Worm (Caenorhabditis elegans) whole organism, late embryonic: ENCODE data around the gene F35E12.10.

Experiments
- K02D7.2 ChIP-seq: sonication (generic microtip); optimal IDR thresholded peaks from 2 replicates; lab custom pipeline; 2017; ENCODE audit warnings: mild to moderate bottlenecking, missing genetic modification characterization, missing compliant biosample characterization
- T23F11.4 ChIP-seq: fragments of 200-800 bp; sonication (Bioruptor generic); optimal IDR thresholded peaks from 2 replicates; lab custom pipeline; 2018; ENCODE audit warnings: mild to moderate bottlenecking, missing genetic modification characterization, missing compliant biosample characterization
- ama-1 ChIP-seq: fragments of 150-350 bp; optimal IDR thresholded peaks from 2 replicates; lab custom pipeline; 2014
- ceh-18 ChIP-seq: sonication (generic microtip); optimal IDR thresholded peaks from 2 replicates; lab custom pipeline; 2016; ENCODE audit warnings: missing genetic modification characterization, missing compliant biosample characterization
- ceh-19 ChIP-seq: fragments of 200-800 bp; sonication (Bioruptor generic); optimal IDR thresholded peaks from 2 replicates; lab custom pipeline; 2018; ENCODE audit warnings: mild to moderate bottlenecking, missing genetic modification characterization, missing compliant biosample characterization
- ceh-2 ChIP-seq: sonication (generic microtip); optimal IDR thresholded peaks from 2 replicates; lab custom pipeline; 2016; ENCODE audit warnings: missing genotype, missing genetic modification characterization, missing compliant biosample characterization
- ceh-22 ChIP-seq: sonication (generic microtip); optimal IDR thresholded peaks from 2 replicates; lab custom pipeline; 2017; ENCODE audit warnings: missing biosample characterization, missing genetic modification characterization
- ceh-31 ChIP-seq: sonication (generic microtip); optimal IDR thresholded peaks from 2 replicates; lab custom pipeline; 2016; ENCODE audit warnings: missing genetic modification characterization, missing compliant biosample characterization
- ceh-34 ChIP-seq: sonication (generic microtip); optimal IDR thresholded peaks from 2 replicates; lab custom pipeline; 2016; ENCODE audit warnings: mild to moderate bottlenecking, missing genetic modification characterization, missing compliant biosample characterization
- ceh-45 ChIP-seq: fragments of 200-800 bp; sonication (Bioruptor generic); IDR thresholded peaks from 2 replicates; pipeline ENCODE4 v1.3.6; 2022; ENCODE audit warnings: missing genetic modification reagents, missing genetic modification characterization, missing compliant biosample characterization
- ceh-48 ChIP-seq: sonication (generic microtip); optimal IDR thresholded peaks from 2 replicates; lab custom pipeline; 2016; ENCODE audit warnings: missing genetic modification characterization, inconsistent platforms, missing compliant biosample characterization
- ceh-6 ChIP-seq: fragments of 200-800 bp; sonication (Bioruptor generic); optimal IDR thresholded peaks from 2 replicates; lab custom pipeline; 2018; ENCODE audit warnings: mild to moderate bottlenecking, missing genetic modification characterization, missing compliant biosample characterization
- che-1 ChIP-seq: sonication (generic microtip); optimal IDR thresholded peaks from 2 replicates; lab custom pipeline; 2016; ENCODE audit warnings: mild to moderate bottlenecking, missing genetic modification characterization, missing compliant biosample characterization
- dve-1 ChIP-seq: sonication (generic microtip); optimal IDR thresholded peaks from 2 replicates; lab custom pipeline; 2017; ENCODE audit warnings: antibody characterized with exemption, mild to moderate bottlenecking, missing genetic modification characterization, missing compliant biosample characterization
- elt-2 ChIP-seq: sonication (generic microtip); optimal IDR thresholded peaks from 2 replicates; lab custom pipeline; 2016; ENCODE audit warnings: missing genetic modification reagents, missing genetic modification characterization, missing compliant biosample characterization
- ets-4 ChIP-seq: sonication (generic microtip); optimal IDR thresholded peaks from 2 replicates; lab custom pipeline; 2016; ENCODE audit warnings: missing genetic modification characterization, missing compliant biosample characterization
- fkh-10 ChIP-seq: fragments of 150-350 bp; optimal IDR thresholded peaks from 2 replicates; lab custom pipeline; 2014; ENCODE audit warnings: missing biosample characterization, missing genetic modification reagents, missing genetic modification characterization
- hlh-15 ChIP-seq: sonication (generic microtip); optimal IDR thresholded peaks from 2 replicates; lab custom pipeline; 2016; ENCODE audit warnings: missing genetic modification characterization, missing compliant biosample characterization
- hlh-8 ChIP-seq: sonication (generic microtip); optimal IDR thresholded peaks from 2 replicates; lab custom pipeline; 2016; ENCODE audit warnings: missing genotype, missing genetic modification characterization, missing compliant biosample characterization
- lim-6 ChIP-seq: sonication (generic microtip); optimal IDR thresholded peaks from 2 replicates; lab custom pipeline; 2016; ENCODE audit warnings: missing genetic modification characterization, missing compliant biosample characterization
- madf-2 ChIP-seq: sonication (generic microtip); optimal IDR thresholded peaks from 2 replicates; lab custom pipeline; 2017; ENCODE audit warnings: missing genetic modification characterization, missing compliant biosample characterization
- mec-3 ChIP-seq: sonication (generic microtip); optimal IDR thresholded peaks from 2 replicates; lab custom pipeline; 2016; ENCODE audit warnings: borderline replicate concordance, missing genetic modification characterization, missing compliant biosample characterization
- nfya-1 ChIP-seq: sonication (generic microtip); optimal IDR thresholded peaks from 2 replicates; lab custom pipeline; 2017; ENCODE audit warnings: missing genetic modification characterization, mild to moderate bottlenecking, missing compliant biosample characterization, antibody characterized with exemption, moderate library complexity
- pag-3 ChIP-seq: sonication (generic microtip); optimal IDR thresholded peaks from 2 replicates; lab custom pipeline; 2016; ENCODE audit warnings: missing compliant biosample characterization, missing genetic modification characterization, borderline replicate concordance
- pat-9 ChIP-seq: fragments of 200-800 bp; sonication (Bioruptor generic); optimal IDR thresholded peaks from 2 replicates; lab custom pipeline; 2018; ENCODE audit warnings: mild to moderate bottlenecking, missing genetic modification characterization, moderate library complexity, missing compliant biosample characterization
- pros-1 ChIP-seq: fragments of 150-350 bp; optimal IDR thresholded peaks from 2 replicates; lab custom pipeline; 2014; ENCODE audit warnings: missing biosample characterization, missing genetic modification reagents, missing genetic modification characterization
- ref-2 ChIP-seq: sonication (generic microtip); optimal IDR thresholded peaks from 2 replicates; lab custom pipeline; 2016; ENCODE audit warnings: missing genetic modification characterization, missing compliant biosample characterization
- rnt-1 ChIP-seq: sonication (generic microtip); optimal IDR thresholded peaks from 2 replicates; lab custom pipeline; 2016; ENCODE audit warnings: missing genetic modification characterization, missing compliant biosample characterization
- sox-4 ChIP-seq: sonication (generic microtip); optimal IDR thresholded peaks from 2 replicates; lab custom pipeline; 2017; ENCODE audit warnings: mild to moderate bottlenecking, missing genetic modification characterization, inconsistent platforms, missing compliant biosample characterization
- ttx-3 ChIP-seq: sonication (generic microtip); optimal IDR thresholded peaks from 2 replicates; lab custom pipeline; 2016; ENCODE audit warnings: missing genetic modification reagents, missing genetic modification characterization, missing compliant biosample characterization
- unc-3 ChIP-seq, 2 experiments: fragments of 200-800 bp in 1 of 2; sonication (Bioruptor generic) in 1 of 2; sonication (generic microtip) in 1 of 2; conservative IDR thresholded peaks in 1 of 2; optimal IDR thresholded peaks in 1 of 2; 2 replicates each; pipeline versions ENCODE4 v1.3.6 to Lab custom; 2016 to 2022; ENCODE audit warnings: missing compliant biosample characterization in 2 of 2, missing genetic modification characterization in 2 of 2, missing genetic modification reagents in 1 of 2
- unc-42 ChIP-seq: sonication (generic microtip); optimal IDR thresholded peaks from 2 replicates; lab custom pipeline; 2016; ENCODE audit warnings: missing genotype, missing genetic modification characterization, missing compliant biosample characterization
- unc-55 ChIP-seq: sonication (generic microtip); optimal IDR thresholded peaks from 2 replicates; lab custom pipeline; 2017; ENCODE audit warnings: missing biosample characterization, missing genetic modification reagents, missing genetic modification characterization
- zip-5 ChIP-seq: sonication (generic microtip); optimal IDR thresholded peaks from 2 replicates; lab custom pipeline; 2016; ENCODE audit warnings: missing genetic modification characterization, missing compliant biosample characterization
- ztf-16 ChIP-seq: sonication (generic microtip); optimal IDR thresholded peaks from 2 replicates; lab custom pipeline; 2017; ENCODE audit warnings: missing genetic modification characterization, missing compliant biosample characterization

F35E12.10 gene

ce11 chrV:13739901-13740300, 8.7 kb downstream of the F35E12.10 start:
- TF ChIP-seq ceh-31 (tag; lab: Kevin White, UChicago) (no peak), T23F11.4 (GFP tag; lab: Kevin White, UChicago) (no peak), ceh-19 (GFP tag; lab: Kevin White, UChicago) (no peak), mec-3 (tag; lab: Kevin White, UChicago) (no peak), fkh-10 (GFP tag; lab: Kevin White, UChicago) (no peak), unc-3 (GFP tag; conservative IDR thresholded peaks at IDR 0.05; lab: Robert Waterston, UW) (no peak), unc-3 (tag; optimal IDR thresholded peaks at IDR 0.05; lab: Kevin White, UChicago) (no peak), nfya-1 (no peak), hlh-8 (tag; lab: Kevin White, UChicago) (no peak), elt-2 (tag; lab: Kevin White, UChicago) (no peak), zip-5 (tag; lab: Kevin White, UChicago) (no peak), ztf-16 (tag; lab: Kevin White, UChicago) (no peak), ref-2 (tag; lab: Kevin White, UChicago) (no peak), ceh-6 (GFP tag; lab: Kevin White, UChicago) (no peak), ttx-3 (no peak), unc-55 (no peak), rnt-1 (tag; lab: Kevin White, UChicago) (no peak), madf-2 (tag; lab: Kevin White, UChicago) (no peak), K02D7.2 (tag; lab: Kevin White, UChicago) (no peak), ceh-18 (no peak), ama-1 (lab: Kevin White, UChicago) (no peak)

DNA sequence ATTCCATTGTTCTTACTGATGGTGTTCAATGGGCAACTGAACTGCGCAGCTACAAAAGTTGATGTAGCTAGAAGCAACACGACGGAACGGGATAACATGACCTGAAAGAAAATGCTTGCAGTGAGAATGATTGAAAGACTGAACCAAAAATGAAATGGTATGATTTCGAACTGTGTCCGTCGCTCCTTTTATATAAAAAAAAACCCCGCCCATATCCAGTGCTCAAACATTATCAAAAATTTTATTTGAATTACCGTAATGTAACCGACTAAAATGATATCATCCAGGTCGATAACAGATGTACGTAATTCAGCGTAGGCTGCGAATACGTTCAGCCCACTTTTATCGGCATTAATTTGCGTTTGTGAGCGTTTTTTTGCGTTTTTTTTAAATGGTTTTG, 10.2 kb downstream of the F35E12.10 start, which contains the start of gene irg-5:
TSS of gene irg-5 (minus strand) at position 101 of the 400 bp plus-strand sequence.
- TF ChIP-seq lim-6 (tag; lab: Kevin White, UChicago) (no peak), fkh-10 (GFP tag; lab: Kevin White, UChicago) (no peak)

ce11 chrV:13736147-13736546, 12.4 kb downstream of the F35E12.10 start, which contains the start of gene F35E12.6:
F35E12.6 (minus strand) TSS chrV:13736247.
- TF ChIP-seq ceh-22 (tag; lab: Kevin White, UChicago) (no peak), hlh-15 (tag; lab: Kevin White, UChicago) (no peak), ceh-34 (tag; lab: Kevin White, UChicago) (no peak)

DNA sequence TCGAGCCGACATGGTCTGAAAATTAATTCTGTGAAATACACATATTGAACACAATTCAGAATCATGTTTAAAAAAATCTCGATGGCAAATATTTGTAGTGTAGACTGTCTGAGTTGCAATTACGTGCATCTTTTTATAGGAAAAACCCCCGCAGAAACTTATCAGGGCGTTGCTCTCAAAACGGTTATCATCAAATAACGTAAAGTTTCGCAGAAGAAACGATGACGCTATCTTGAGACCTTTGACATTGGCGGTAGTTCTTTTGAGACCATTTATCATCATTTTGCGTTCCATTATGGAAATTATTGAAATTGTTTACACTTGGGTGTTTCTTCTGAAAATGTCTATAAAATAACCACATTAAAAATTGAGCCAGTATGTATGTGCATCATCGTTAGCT, 17.8 kb downstream of the F35E12.10 start, which contains the start of gene dct-17:
TSS of gene dct-17 (minus strand) at position 23 of the 400 bp plus-strand sequence.
- TF ChIP-seq pag-3 (tag; lab: Kevin White, UChicago) (no peak), sox-4 (tag; lab: Kevin White, UChicago) (no peak), pat-9 (tag; lab: Kevin White, UChicago) (no peak), che-1 (tag; lab: Kevin White, UChicago) (no peak), ceh-2 (tag; lab: Kevin White, UChicago) (no peak), ttx-3 (no peak), rnt-1 (tag; lab: Kevin White, UChicago) (no peak), dve-1 (tag; lab: Kevin White, UChicago) (no peak), ceh-48 (tag; lab: Kevin White, UChicago) (no peak), ztf-16 (tag; lab: Kevin White, UChicago) (no peak), ceh-31 (tag; lab: Kevin White, UChicago) (no peak), pros-1 (tag; lab: Kevin White, UChicago) (no peak), unc-3 (GFP tag; conservative IDR thresholded peaks at IDR 0.05; lab: Robert Waterston, UW) (no peak), unc-3 (tag; optimal IDR thresholded peaks at IDR 0.05; lab: Kevin White, UChicago) (no peak), unc-42 (tag; lab: Kevin White, UChicago) (no peak), hlh-15 (tag; lab: Kevin White, UChicago) (no peak), ets-4 (tag; lab: Kevin White, UChicago) (no peak), ceh-45 (GFP tag; lab: Robert Waterston, UW) (no peak), lim-6 (tag; lab: Kevin White, UChicago) (no peak)
